Fruit fly (Drosophila melanogaster) whole organism, prepupa: ENCODE data around the gene cdi.

Experiments used
- Blimp-1 ChIP-seq: fragments of 200-800 bp; sonication (Bioruptor generic); optimal IDR thresholded peaks from 3 replicates; lab custom pipeline; 2017; ENCODE audit warnings: missing biosample characterization, missing genetic modification characterization, mild to moderate bottlenecking, moderate library complexity, missing genetic modification reagents
- CG10631 ChIP-seq: fragments of 200-800 bp; sonication (Bioruptor generic); optimal IDR thresholded peaks from 2 replicates; lab custom pipeline; 2016; ENCODE audit warnings: missing biosample characterization, missing genetic modification characterization
- CG10669 ChIP-seq: fragments of 200-800 bp; sonication (Bioruptor generic); optimal IDR thresholded peaks from 3 replicates; lab custom pipeline; 2018; ENCODE audit warnings: missing biosample characterization, mild to moderate bottlenecking, missing genetic modification characterization, moderate library complexity
- CG11294 ChIP-seq: fragments of 200-800 bp; sonication (Bioruptor generic); IDR thresholded peaks from 2 replicates; pipeline ENCODE4 v1.3.6; 2022; ENCODE audit warnings: missing biosample characterization, missing genetic modification characterization
- CG11762 ChIP-seq: fragments of 200-800 bp; sonication (Bioruptor generic); optimal IDR thresholded peaks from 3 replicates; lab custom pipeline; 2016; ENCODE audit warnings: missing biosample characterization, missing genetic modification characterization; ENCODE audit not compliant: insufficient read depth
- CG11902 ChIP-seq: fragments of 200-800 bp; sonication (Bioruptor generic); optimal IDR thresholded peaks from 3 replicates; lab custom pipeline; 2016; ENCODE audit warnings: missing biosample characterization, missing genetic modification characterization
- CG15336 ChIP-seq: fragments of 200-800 bp; sonication (Bioruptor generic); IDR thresholded peaks from 2 replicates; pipeline ENCODE4 v1.3.6; 2022; ENCODE audit warnings: missing biosample characterization, missing genetic modification characterization
- CG16779 ChIP-seq: fragments of 200-800 bp; sonication (Bioruptor generic); optimal IDR thresholded peaks from 3 replicates; lab custom pipeline; 2017; ENCODE audit warnings: missing biosample characterization, mild to moderate bottlenecking, missing genetic modification characterization
- CG3032 ChIP-seq: fragments of 200-800 bp; optimal IDR thresholded peaks from 2 replicates; lab custom pipeline; 2019; ENCODE audit warnings: missing biosample characterization, mild to moderate bottlenecking, missing genetic modification characterization, moderate library complexity
- CG31627 ChIP-seq: fragments of 200-800 bp; sonication (Bioruptor generic); optimal IDR thresholded peaks from 3 replicates; lab custom pipeline; 2016; ENCODE audit warnings: missing biosample characterization, missing genetic modification characterization
- CG32006 ChIP-seq: fragments of 200-800 bp; sonication (Bioruptor generic); optimal IDR thresholded peaks from 3 replicates; lab custom pipeline; 2017; ENCODE audit warnings: missing biosample characterization, mild to moderate bottlenecking, missing genetic modification characterization
- CG34406 ChIP-seq: fragments of 200-800 bp; sonication (Bioruptor generic); optimal IDR thresholded peaks from 3 replicates; lab custom pipeline; 2016; ENCODE audit warnings: missing biosample characterization, missing genetic modification characterization
- CG3919 ChIP-seq: fragments of 200-800 bp; sonication (Bioruptor generic); optimal IDR thresholded peaks from 3 replicates; lab custom pipeline; 2016; ENCODE audit warnings: missing biosample characterization, missing genetic modification characterization
- CG4318 ChIP-seq: fragments of 200-800 bp; sonication (Bioruptor generic); optimal IDR thresholded peaks from 3 replicates; lab custom pipeline; 2017; ENCODE audit warnings: missing biosample characterization, mild to moderate bottlenecking, missing genetic modification characterization
- CG6163 ChIP-seq: fragments of 200-800 bp; sonication (Bioruptor generic); IDR thresholded peaks from 3 replicates; pipeline ENCODE4 v1.3.6; 2022; ENCODE audit warnings: missing biosample characterization, missing genetic modification characterization
- CG6276 ChIP-seq: fragments of 200-800 bp; sonication (Bioruptor generic); optimal IDR thresholded peaks from 2 replicates; lab custom pipeline; 2017; ENCODE audit warnings: missing biosample characterization, mild to moderate bottlenecking, missing genetic modification characterization
- CG6792 ChIP-seq: fragments of 200-800 bp; sonication (Bioruptor generic); optimal IDR thresholded peaks from 3 replicates; lab custom pipeline; 2016; ENCODE audit warnings: missing biosample characterization, missing genetic modification characterization
- CG6854 ChIP-seq: fragments of 200-800 bp; sonication (Bioruptor generic); optimal IDR thresholded peaks from 2 replicates; lab custom pipeline; 2017; ENCODE audit warnings: missing biosample characterization, mild to moderate bottlenecking, missing genetic modification characterization
- CG7368 ChIP-seq: fragments of 200-800 bp; sonication (Bioruptor generic); optimal IDR thresholded peaks from 3 replicates; lab custom pipeline; 2016; ENCODE audit warnings: missing biosample characterization, missing genetic modification characterization
- CG8119 ChIP-seq: fragments of 200-800 bp; sonication (Bioruptor generic); IDR thresholded peaks from 3 replicates; pipeline ENCODE4 v1.3.6; 2022; ENCODE audit warnings: missing biosample characterization, missing genetic modification characterization
- CG9139 ChIP-seq: fragments of 200-800 bp; sonication (Bioruptor generic); optimal IDR thresholded peaks from 3 replicates; lab custom pipeline; 2017; ENCODE audit warnings: missing biosample characterization, mild to moderate bottlenecking, missing genetic modification characterization
- Eip75B ChIP-seq: fragments of 200-800 bp; sonication (Bioruptor generic); optimal IDR thresholded peaks from 3 replicates; lab custom pipeline; 2016; ENCODE audit warnings: missing biosample characterization, missing genetic modification characterization
- Eip93F ChIP-seq: fragments of 200-800 bp; sonication (Bioruptor generic); optimal IDR thresholded peaks from 2 replicates; lab custom pipeline; 2016; ENCODE audit warnings: missing biosample characterization, mild to moderate bottlenecking, missing genetic modification characterization
- Ets21C ChIP-seq: fragments of 200-800 bp; sonication (Bioruptor generic); optimal IDR thresholded peaks from 3 replicates; lab custom pipeline; 2016; ENCODE audit warnings: missing biosample characterization, missing genetic modification characterization
- Ets96B ChIP-seq: fragments of 200-800 bp; optimal IDR thresholded peaks from 2 replicates; lab custom pipeline; 2019; ENCODE audit warnings: missing biosample characterization, mild to moderate bottlenecking, missing genetic modification characterization, moderate library complexity
- Gug ChIP-seq: fragments of 200-800 bp; sonication (Bioruptor generic); IDR thresholded peaks from 2 replicates; pipeline ENCODE4 v1.3.6; 2022; ENCODE audit warnings: missing biosample characterization, missing genetic modification characterization
- Hr38 ChIP-seq: sonication (Bioruptor generic); optimal IDR thresholded peaks from 2 replicates; lab custom pipeline; 2016; ENCODE audit warnings: missing biosample characterization, missing genetic modification characterization
- Hr39 ChIP-seq: fragments of 200-800 bp; sonication (Bioruptor generic); optimal IDR thresholded peaks from 2 replicates; lab custom pipeline; 2016; ENCODE audit warnings: missing biosample characterization, missing genetic modification characterization
- Hr4 ChIP-seq: fragments of 200-800 bp; sonication (Bioruptor generic); optimal IDR thresholded peaks from 3 replicates; lab custom pipeline; 2016; ENCODE audit warnings: missing biosample characterization, missing genetic modification characterization
- Met ChIP-seq: fragments of 200-800 bp; sonication (Bioruptor generic); optimal IDR thresholded peaks from 3 replicates; lab custom pipeline; 2016; ENCODE audit warnings: missing biosample characterization, missing genetic modification characterization
- OdsH ChIP-seq: fragments of 200-800 bp; sonication (Bioruptor generic); optimal IDR thresholded peaks from 3 replicates; lab custom pipeline; 2016; ENCODE audit warnings: missing biosample characterization, missing genetic modification characterization
- Smox ChIP-seq: fragments of 200-800 bp; sonication (Bioruptor generic); optimal IDR thresholded peaks from 3 replicates; lab custom pipeline; 2016; ENCODE audit warnings: missing biosample characterization, missing genetic modification characterization
- Sox102F ChIP-seq: fragments of 200-800 bp; sonication (Bioruptor generic); optimal IDR thresholded peaks from 2 replicates; lab custom pipeline; 2016; ENCODE audit warnings: missing biosample characterization, mild to moderate bottlenecking, missing genetic modification characterization
- Sox15 ChIP-seq: fragments of 200-800 bp; sonication (Bioruptor generic); optimal IDR thresholded peaks from 3 replicates; lab custom pipeline; 2016; ENCODE audit warnings: missing biosample characterization, missing genetic modification characterization
- achi ChIP-seq: fragments of 200-800 bp; sonication (Bioruptor generic); optimal IDR thresholded peaks from 3 replicates; lab custom pipeline; 2016; ENCODE audit warnings: missing biosample characterization, missing genetic modification characterization
- acj6 ChIP-seq: fragments of 200-800 bp; sonication (Bioruptor generic); optimal IDR thresholded peaks from 3 replicates; lab custom pipeline; 2016; ENCODE audit warnings: missing biosample characterization, missing genetic modification characterization
- cyc ChIP-seq: fragments of 200-800 bp; sonication (Bioruptor generic); optimal IDR thresholded peaks from 3 replicates; lab custom pipeline; 2016; ENCODE audit warnings: missing biosample characterization, missing genetic modification characterization
- dac ChIP-seq: fragments of 200-800 bp; sonication (Bioruptor generic); optimal IDR thresholded peaks from 2 replicates; lab custom pipeline; 2017; ENCODE audit warnings: missing biosample characterization, mild to moderate bottlenecking, missing genetic modification characterization
- eg ChIP-seq: fragments of 200-800 bp; sonication (Bioruptor generic); IDR thresholded peaks from 3 replicates; pipeline ENCODE4 v1.3.6; 2022; ENCODE audit warnings: missing biosample characterization, missing genetic modification characterization
- fd59A ChIP-seq: fragments of 200-800 bp; sonication (Bioruptor generic); optimal IDR thresholded peaks from 2 replicates; lab custom pipeline; 2017; ENCODE audit warnings: missing biosample characterization, mild to moderate bottlenecking, missing genetic modification characterization, missing genetic modification reagents
- fd85E ChIP-seq: fragments of 200-800 bp; sonication (Bioruptor generic); optimal IDR thresholded peaks from 3 replicates; lab custom pipeline; 2016; ENCODE audit warnings: missing biosample characterization, missing genetic modification characterization
- fkh ChIP-seq: fragments of 200-800 bp; sonication (Bioruptor generic); optimal IDR thresholded peaks from 3 replicates; lab custom pipeline; 2017; ENCODE audit warnings: missing biosample characterization, mild to moderate bottlenecking, missing genetic modification characterization, moderate library complexity
- net ChIP-seq: fragments of 200-800 bp; sonication (Bioruptor generic); optimal IDR thresholded peaks from 3 replicates; lab custom pipeline; 2016; ENCODE audit warnings: missing biosample characterization, missing genetic modification characterization
- pdm3 ChIP-seq: fragments of 200-800 bp; sonication (Bioruptor generic); optimal IDR thresholded peaks from 3 replicates; lab custom pipeline; 2016; ENCODE audit warnings: missing biosample characterization, missing genetic modification characterization
- salr ChIP-seq, 2 experiments: fragments of 200-800 bp; sonication (Bioruptor generic); optimal IDR thresholded peaks; 3 replicates each; lab custom pipeline; 2016 to 2018; ENCODE audit warnings: missing biosample characterization in 2 of 2, missing genetic modification characterization in 2 of 2, mild to moderate bottlenecking in 1 of 2
- svp ChIP-seq: fragments of 200-800 bp; sonication (Bioruptor generic); peaks from one replicate; lab custom pipeline; 2016; ENCODE audit warnings: missing biosample characterization, missing genetic modification characterization
- topi ChIP-seq: fragments of 200-800 bp; sonication (Bioruptor generic); optimal IDR thresholded peaks from 3 replicates; lab custom pipeline; 2016; ENCODE audit warnings: missing biosample characterization, missing genetic modification characterization

Gene cdi

DNA sequence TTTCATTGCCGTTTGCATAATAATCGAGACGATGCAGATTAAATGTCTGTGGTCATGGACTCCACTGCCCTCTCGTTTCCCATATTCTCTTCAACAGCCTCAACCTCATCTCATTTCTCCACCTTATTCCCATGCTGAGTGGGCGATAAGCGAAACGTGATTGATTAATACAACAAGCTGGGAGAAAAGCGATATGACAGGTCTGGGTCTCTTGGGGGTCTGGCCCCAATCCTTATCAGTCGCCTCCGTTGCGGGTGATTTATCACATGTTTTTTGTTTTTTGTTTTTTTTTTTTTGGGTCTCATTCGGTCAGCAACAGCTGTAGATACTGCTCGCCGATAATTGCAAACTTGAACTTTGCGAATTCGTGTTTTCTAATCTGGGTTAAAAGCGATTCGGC is 6.0 kb upstream of the cdi start (continued):
- TF ChIP-seq CG3919 (no peak), svp (peak; percentile 99)
- TF ChIP-seq, all 60 proteins: peak for 5

DNA sequence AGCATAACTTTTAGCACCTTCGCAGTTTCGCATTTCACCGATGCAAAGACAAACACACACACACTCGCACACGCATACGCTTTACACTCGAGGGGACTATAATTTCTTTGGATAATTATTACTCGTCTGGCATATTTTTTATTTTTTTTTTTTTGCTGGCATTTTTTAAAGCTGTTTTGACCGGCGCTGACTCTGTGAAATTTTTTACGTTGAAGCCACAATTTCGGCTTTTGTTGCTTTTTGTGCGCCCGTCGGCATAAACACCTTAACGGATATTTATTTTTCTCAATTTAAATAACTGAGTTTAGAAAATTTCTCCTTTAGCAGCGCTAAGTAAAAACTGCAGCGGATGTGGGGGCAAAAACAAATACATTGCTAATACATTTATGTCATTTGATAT is 4.2 kb upstream of the cdi start:
- TF ChIP-seq Sox15 (GFP tag; lab: Kevin White, UChicago) (no peak), CG11902 (GFP tag; lab: Kevin White, UChicago) (no peak), eg (0 out of 3 replicates have a peak, but pooled peaks have one; percentile 35), CG15336 (GFP tag; lab: Robert Waterston, UW) (peak; percentile 28; the same call in 1 of the 2 replicates)

DNA sequence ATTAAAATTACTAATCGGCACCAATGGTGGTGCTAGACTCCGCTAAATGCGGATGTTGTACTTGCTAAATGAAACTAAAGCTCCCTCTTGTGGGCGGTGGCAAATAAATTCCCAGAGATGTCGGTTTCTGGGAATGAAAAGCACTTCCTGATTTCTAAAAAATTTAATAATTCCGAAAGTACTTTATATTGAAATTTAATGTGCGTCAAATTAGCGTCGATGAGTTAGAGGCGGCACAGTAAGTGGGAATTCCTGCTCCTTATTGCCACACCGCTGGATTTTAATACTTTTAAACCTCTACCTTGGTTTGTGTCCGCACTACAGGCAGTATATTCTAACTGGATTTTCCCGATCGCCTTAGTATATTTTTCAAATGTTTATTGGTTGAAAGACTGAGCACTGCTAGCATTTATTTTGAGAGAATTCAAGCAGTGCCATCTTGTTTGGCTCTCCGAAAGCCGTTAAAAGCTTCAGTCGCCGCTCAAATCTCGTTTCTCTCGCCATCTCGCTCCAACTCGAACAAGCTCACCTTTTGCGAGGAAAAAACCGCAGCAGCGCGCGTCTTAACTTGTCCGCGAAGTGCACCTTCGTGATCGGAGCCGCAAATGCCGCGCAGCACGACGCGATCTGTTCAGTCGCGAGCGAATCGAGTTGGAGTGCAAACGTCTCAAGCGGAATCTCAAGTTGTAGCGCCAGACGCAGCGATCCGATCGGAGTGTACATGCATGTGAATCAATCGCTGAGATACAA is 2.4 kb upstream of the cdi start, which contains the start of gene CG6040:
Gene CG6040, plus strand, starts transcription at position 663 of the 750 bp plus-strand sequence.
- TF ChIP-seq Eip75B (GFP tag; lab: Kevin White, UChicago) = no peak
- TF ChIP-seq CG11902 (GFP tag; lab: Kevin White, UChicago) = no peak
- TF ChIP-seq Hr38 (GFP tag; lab: Kevin White, UChicago) = no peak
- TF ChIP-seq Ets21C (GFP tag; lab: Kevin White, UChicago) = peak; percentile 12
- TF ChIP-seq Eip93F (GFP tag; lab: Kevin White, UChicago) = no peak
- TF ChIP-seq Sox15 (GFP tag; lab: Kevin White, UChicago) = no peak
- TF ChIP-seq CG11294 (GFP tag; lab: Robert Waterston, UW) = no peak
- TF ChIP-seq CG11762 = no peak
- peak; percentile 85 for TF ChIP-seq CG6854
- TF ChIP-seq Hr4 (GFP tag; lab: Kevin White, UChicago) = peak; percentile 22
- TF ChIP-seq Sox102F (GFP tag; lab: Kevin White, UChicago) = no peak
- peak; percentile 46 for TF ChIP-seq Hr39 (GFP tag; lab: Kevin White, UChicago)
- no peak for TF ChIP-seq CG3032 (tag; lab: Kevin White, UChicago)
- peak; percentile 59 for TF ChIP-seq net (GFP tag; lab: Kevin White, UChicago)
- TF ChIP-seq achi (GFP tag; lab: Kevin White, UChicago) = peak; percentile 14
- no peak for TF ChIP-seq CG34406 (GFP tag; lab: Kevin White, UChicago)
- TF ChIP-seq Smox (GFP tag; lab: Kevin White, UChicago) = no peak
- TF ChIP-seq CG4318 (GFP tag; lab: Kevin White, UChicago) = no peak
- peak; percentile 38 for TF ChIP-seq CG3919
- TF ChIP-seq fd85E = no peak
- TF ChIP-seq OdsH (GFP tag; lab: Kevin White, UChicago) = peak; percentile 4
- TF ChIP-seq CG10631 = no peak
- TF ChIP-seq CG7368 (GFP tag; lab: Kevin White, UChicago) = peak; percentile 30
- peak; percentile 13 for TF ChIP-seq topi
- TF ChIP-seq CG9139 (GFP tag; lab: Kevin White, UChicago) = peak; percentile 56
- no peak for TF ChIP-seq Blimp-1 (GFP tag; lab: Kevin White, UChicago)
- no peak for TF ChIP-seq CG10669 (GFP tag; lab: Kevin White, UChicago)
- no peak for TF ChIP-seq Gug (GFP tag; lab: Robert Waterston, UW)
- TF ChIP-seq svp = peak; percentile 30
- TF ChIP-seq CG6276 = peak; percentile 58
- TF ChIP-seq cyc = peak; percentile 35
- peak; percentile 1 for TF ChIP-seq pdm3
- no peak for TF ChIP-seq CG6792
- TF ChIP-seq CG31627 (GFP tag; lab: Kevin White, UChicago) = peak; percentile 46
- no peak for TF ChIP-seq fkh
- peak; percentile 30 for TF ChIP-seq Met
- no peak for TF ChIP-seq CG32006
- no peak for TF ChIP-seq Ets96B (tag; lab: Kevin White, UChicago)
- TF ChIP-seq eg = peak; percentile 62; the same call in 2 of the 3 replicates
- TF ChIP-seq fd59A (GFP tag; lab: Kevin White, UChicago) = no peak
- TF ChIP-seq salr (GFP tag; optimal IDR thresholded peaks at IDR 0.05; lab: Kevin White, UChicago) = no peak
- no peak for TF ChIP-seq dac (GFP tag; lab: Kevin White, UChicago)
- TF ChIP-seq acj6 (GFP tag; lab: Kevin White, UChicago) = peak; percentile 29
- TF ChIP-seq CG8119 (GFP tag; lab: Robert Waterston, UW) = no peak; the same call in 2 of the 3 replicates
- TF ChIP-seq CG6163 (GFP tag; lab: Robert Waterston, UW) = peak; percentile 48; the same call in 2 of the 3 replicates
- TF ChIP-seq CG16779 (tag; lab: Kevin White, UChicago) = peak; percentile 30
